Fruit fly (Drosophila melanogaster) whole organism, prepupa: ENCODE measurements around the gene CG12594.

Experiments
- Blimp-1 ChIP-seq: fragments of 200-800 bp; sonication (Bioruptor generic); optimal IDR thresholded peaks from 3 replicates; lab custom pipeline; 2017; ENCODE audit warnings: missing biosample characterization, missing genetic modification characterization, mild to moderate bottlenecking, moderate library complexity, missing genetic modification reagents
- CG10631 ChIP-seq: fragments of 200-800 bp; sonication (Bioruptor generic); optimal IDR thresholded peaks from 2 replicates; lab custom pipeline; 2016; ENCODE audit warnings: missing biosample characterization, missing genetic modification characterization
- CG10669 ChIP-seq: fragments of 200-800 bp; sonication (Bioruptor generic); optimal IDR thresholded peaks from 3 replicates; lab custom pipeline; 2018; ENCODE audit warnings: missing biosample characterization, mild to moderate bottlenecking, missing genetic modification characterization, moderate library complexity
- CG11762 ChIP-seq: fragments of 200-800 bp; sonication (Bioruptor generic); optimal IDR thresholded peaks from 3 replicates; lab custom pipeline; 2016; ENCODE audit warnings: missing biosample characterization, missing genetic modification characterization; ENCODE audit not compliant: insufficient read depth
- CG11902 ChIP-seq: fragments of 200-800 bp; sonication (Bioruptor generic); optimal IDR thresholded peaks from 3 replicates; lab custom pipeline; 2016; ENCODE audit warnings: missing biosample characterization, missing genetic modification characterization
- CG15336 ChIP-seq: fragments of 200-800 bp; sonication (Bioruptor generic); IDR thresholded peaks from 2 replicates; pipeline ENCODE4 v1.3.6; 2022; ENCODE audit warnings: missing biosample characterization, missing genetic modification characterization
- CG1621 ChIP-seq: fragments of 200-800 bp; sonication (Bioruptor generic); optimal IDR thresholded peaks from 3 replicates; lab custom pipeline; 2018; ENCODE audit warnings: missing biosample characterization, mild to moderate bottlenecking, missing genetic modification characterization
- CG16779 ChIP-seq: fragments of 200-800 bp; sonication (Bioruptor generic); optimal IDR thresholded peaks from 3 replicates; lab custom pipeline; 2017; ENCODE audit warnings: missing biosample characterization, mild to moderate bottlenecking, missing genetic modification characterization
- CG3032 ChIP-seq: fragments of 200-800 bp; optimal IDR thresholded peaks from 2 replicates; lab custom pipeline; 2019; ENCODE audit warnings: missing biosample characterization, mild to moderate bottlenecking, missing genetic modification characterization, moderate library complexity
- CG31627 ChIP-seq: fragments of 200-800 bp; sonication (Bioruptor generic); optimal IDR thresholded peaks from 3 replicates; lab custom pipeline; 2016; ENCODE audit warnings: missing biosample characterization, missing genetic modification characterization
- CG32006 ChIP-seq: fragments of 200-800 bp; sonication (Bioruptor generic); optimal IDR thresholded peaks from 3 replicates; lab custom pipeline; 2017; ENCODE audit warnings: missing biosample characterization, mild to moderate bottlenecking, missing genetic modification characterization
- CG34406 ChIP-seq: fragments of 200-800 bp; sonication (Bioruptor generic); optimal IDR thresholded peaks from 3 replicates; lab custom pipeline; 2016; ENCODE audit warnings: missing biosample characterization, missing genetic modification characterization
- CG3919 ChIP-seq: fragments of 200-800 bp; sonication (Bioruptor generic); optimal IDR thresholded peaks from 3 replicates; lab custom pipeline; 2016; ENCODE audit warnings: missing biosample characterization, missing genetic modification characterization
- CG4318 ChIP-seq: fragments of 200-800 bp; sonication (Bioruptor generic); optimal IDR thresholded peaks from 3 replicates; lab custom pipeline; 2017; ENCODE audit warnings: missing biosample characterization, mild to moderate bottlenecking, missing genetic modification characterization
- CG6163 ChIP-seq: fragments of 200-800 bp; sonication (Bioruptor generic); IDR thresholded peaks from 3 replicates; pipeline ENCODE4 v1.3.6; 2022; ENCODE audit warnings: missing biosample characterization, missing genetic modification characterization
- CG6276 ChIP-seq: fragments of 200-800 bp; sonication (Bioruptor generic); optimal IDR thresholded peaks from 2 replicates; lab custom pipeline; 2017; ENCODE audit warnings: missing biosample characterization, mild to moderate bottlenecking, missing genetic modification characterization
- CG6792 ChIP-seq: fragments of 200-800 bp; sonication (Bioruptor generic); optimal IDR thresholded peaks from 3 replicates; lab custom pipeline; 2016; ENCODE audit warnings: missing biosample characterization, missing genetic modification characterization
- CG6808 ChIP-seq: fragments of 200-800 bp; sonication (Bioruptor generic); optimal IDR thresholded peaks from 3 replicates; lab custom pipeline; 2017; ENCODE audit warnings: missing biosample characterization, missing genetic modification characterization, mild to moderate bottlenecking, moderate library complexity, missing genetic modification reagents
- CG6854 ChIP-seq: fragments of 200-800 bp; sonication (Bioruptor generic); optimal IDR thresholded peaks from 2 replicates; lab custom pipeline; 2017; ENCODE audit warnings: missing biosample characterization, mild to moderate bottlenecking, missing genetic modification characterization
- CG7368 ChIP-seq: fragments of 200-800 bp; sonication (Bioruptor generic); optimal IDR thresholded peaks from 3 replicates; lab custom pipeline; 2016; ENCODE audit warnings: missing biosample characterization, missing genetic modification characterization
- CG8119 ChIP-seq: fragments of 200-800 bp; sonication (Bioruptor generic); IDR thresholded peaks from 3 replicates; pipeline ENCODE4 v1.3.6; 2022; ENCODE audit warnings: missing biosample characterization, missing genetic modification characterization
- CG8319 ChIP-seq: fragments of 200-800 bp; sonication (Bioruptor generic); optimal IDR thresholded peaks from 3 replicates; lab custom pipeline; 2016; ENCODE audit warnings: missing biosample characterization, missing genetic modification characterization
- CG8632 ChIP-seq: fragments of 200-800 bp; sonication (Bioruptor generic); optimal IDR thresholded peaks from 3 replicates; lab custom pipeline; 2016; ENCODE audit warnings: missing biosample characterization, missing genetic modification characterization
- CG9139 ChIP-seq: fragments of 200-800 bp; sonication (Bioruptor generic); optimal IDR thresholded peaks from 3 replicates; lab custom pipeline; 2017; ENCODE audit warnings: missing biosample characterization, mild to moderate bottlenecking, missing genetic modification characterization
- Eip75B ChIP-seq: fragments of 200-800 bp; sonication (Bioruptor generic); optimal IDR thresholded peaks from 3 replicates; lab custom pipeline; 2016; ENCODE audit warnings: missing biosample characterization, missing genetic modification characterization
- Eip78C ChIP-seq: fragments of 200-800 bp; sonication (Bioruptor generic); peaks from one replicate; lab custom pipeline; 2016; ENCODE audit warnings: missing biosample characterization, missing genetic modification characterization
- Eip93F ChIP-seq: fragments of 200-800 bp; sonication (Bioruptor generic); optimal IDR thresholded peaks from 2 replicates; lab custom pipeline; 2016; ENCODE audit warnings: missing biosample characterization, mild to moderate bottlenecking, missing genetic modification characterization
- Ets21C ChIP-seq: fragments of 200-800 bp; sonication (Bioruptor generic); optimal IDR thresholded peaks from 3 replicates; lab custom pipeline; 2016; ENCODE audit warnings: missing biosample characterization, missing genetic modification characterization
- Gug ChIP-seq: fragments of 200-800 bp; sonication (Bioruptor generic); IDR thresholded peaks from 2 replicates; pipeline ENCODE4 v1.3.6; 2022; ENCODE audit warnings: missing biosample characterization, missing genetic modification characterization
- Hr38 ChIP-seq: sonication (Bioruptor generic); optimal IDR thresholded peaks from 2 replicates; lab custom pipeline; 2016; ENCODE audit warnings: missing biosample characterization, missing genetic modification characterization
- Hr39 ChIP-seq: fragments of 200-800 bp; sonication (Bioruptor generic); optimal IDR thresholded peaks from 2 replicates; lab custom pipeline; 2016; ENCODE audit warnings: missing biosample characterization, missing genetic modification characterization
- Lpt ChIP-seq: fragments of 200-800 bp; sonication (Bioruptor generic); optimal IDR thresholded peaks from 3 replicates; lab custom pipeline; 2016; ENCODE audit warnings: missing biosample characterization, missing genetic modification characterization
- Met ChIP-seq: fragments of 200-800 bp; sonication (Bioruptor generic); optimal IDR thresholded peaks from 3 replicates; lab custom pipeline; 2016; ENCODE audit warnings: missing biosample characterization, missing genetic modification characterization
- OdsH ChIP-seq: fragments of 200-800 bp; sonication (Bioruptor generic); optimal IDR thresholded peaks from 3 replicates; lab custom pipeline; 2016; ENCODE audit warnings: missing biosample characterization, missing genetic modification characterization
- Smox ChIP-seq: fragments of 200-800 bp; sonication (Bioruptor generic); optimal IDR thresholded peaks from 3 replicates; lab custom pipeline; 2016; ENCODE audit warnings: missing biosample characterization, missing genetic modification characterization
- Sox102F ChIP-seq: fragments of 200-800 bp; sonication (Bioruptor generic); optimal IDR thresholded peaks from 2 replicates; lab custom pipeline; 2016; ENCODE audit warnings: missing biosample characterization, mild to moderate bottlenecking, missing genetic modification characterization
- Sox14 ChIP-seq: fragments of 200-800 bp; sonication (Bioruptor generic); optimal IDR thresholded peaks from 3 replicates; lab custom pipeline; 2016; ENCODE audit warnings: missing biosample characterization, missing genetic modification characterization
- Sox15 ChIP-seq: fragments of 200-800 bp; sonication (Bioruptor generic); optimal IDR thresholded peaks from 3 replicates; lab custom pipeline; 2016; ENCODE audit warnings: missing biosample characterization, missing genetic modification characterization
- acj6 ChIP-seq: fragments of 200-800 bp; sonication (Bioruptor generic); optimal IDR thresholded peaks from 3 replicates; lab custom pipeline; 2016; ENCODE audit warnings: missing biosample characterization, missing genetic modification characterization
- dac ChIP-seq: fragments of 200-800 bp; sonication (Bioruptor generic); optimal IDR thresholded peaks from 2 replicates; lab custom pipeline; 2017; ENCODE audit warnings: missing biosample characterization, mild to moderate bottlenecking, missing genetic modification characterization
- dsx ChIP-seq: fragments of 200-800 bp; optimal IDR thresholded peaks from 3 replicates; lab custom pipeline; 2019; ENCODE audit warnings: missing biosample characterization, mild to moderate bottlenecking, missing genetic modification characterization, moderate library complexity; ENCODE audit not compliant: poor library complexity, severe bottlenecking
- esn ChIP-seq: fragments of 200-800 bp; sonication (Bioruptor generic); optimal IDR thresholded peaks from 2 replicates; lab custom pipeline; 2016; ENCODE audit warnings: missing biosample characterization, mild to moderate bottlenecking, missing genetic modification characterization, moderate library complexity
- fd59A ChIP-seq: fragments of 200-800 bp; sonication (Bioruptor generic); optimal IDR thresholded peaks from 2 replicates; lab custom pipeline; 2017; ENCODE audit warnings: missing biosample characterization, mild to moderate bottlenecking, missing genetic modification characterization, missing genetic modification reagents
- fd85E ChIP-seq: fragments of 200-800 bp; sonication (Bioruptor generic); optimal IDR thresholded peaks from 3 replicates; lab custom pipeline; 2016; ENCODE audit warnings: missing biosample characterization, missing genetic modification characterization
- fkh ChIP-seq: fragments of 200-800 bp; sonication (Bioruptor generic); optimal IDR thresholded peaks from 3 replicates; lab custom pipeline; 2017; ENCODE audit warnings: missing biosample characterization, mild to moderate bottlenecking, missing genetic modification characterization, moderate library complexity
- lz ChIP-seq: fragments of 200-800 bp; sonication (Bioruptor generic); optimal IDR thresholded peaks from 3 replicates; lab custom pipeline; 2016; ENCODE audit warnings: missing biosample characterization, missing genetic modification characterization
- net ChIP-seq: fragments of 200-800 bp; sonication (Bioruptor generic); optimal IDR thresholded peaks from 3 replicates; lab custom pipeline; 2016; ENCODE audit warnings: missing biosample characterization, missing genetic modification characterization
- salr ChIP-seq, 2 experiments: fragments of 200-800 bp; sonication (Bioruptor generic); optimal IDR thresholded peaks; 3 replicates each; lab custom pipeline; 2016 to 2018; ENCODE audit warnings: missing biosample characterization in 2 of 2, missing genetic modification characterization in 2 of 2, mild to moderate bottlenecking in 1 of 2
- topi ChIP-seq: fragments of 200-800 bp; sonication (Bioruptor generic); optimal IDR thresholded peaks from 3 replicates; lab custom pipeline; 2016; ENCODE audit warnings: missing biosample characterization, missing genetic modification characterization
- vri ChIP-seq: fragments of 200-800 bp; sonication (Bioruptor generic); optimal IDR thresholded peaks from 3 replicates; lab custom pipeline; 2016; ENCODE audit warnings: missing biosample characterization, mild to moderate bottlenecking, missing genetic modification characterization

CG12594 gene

DNA sequence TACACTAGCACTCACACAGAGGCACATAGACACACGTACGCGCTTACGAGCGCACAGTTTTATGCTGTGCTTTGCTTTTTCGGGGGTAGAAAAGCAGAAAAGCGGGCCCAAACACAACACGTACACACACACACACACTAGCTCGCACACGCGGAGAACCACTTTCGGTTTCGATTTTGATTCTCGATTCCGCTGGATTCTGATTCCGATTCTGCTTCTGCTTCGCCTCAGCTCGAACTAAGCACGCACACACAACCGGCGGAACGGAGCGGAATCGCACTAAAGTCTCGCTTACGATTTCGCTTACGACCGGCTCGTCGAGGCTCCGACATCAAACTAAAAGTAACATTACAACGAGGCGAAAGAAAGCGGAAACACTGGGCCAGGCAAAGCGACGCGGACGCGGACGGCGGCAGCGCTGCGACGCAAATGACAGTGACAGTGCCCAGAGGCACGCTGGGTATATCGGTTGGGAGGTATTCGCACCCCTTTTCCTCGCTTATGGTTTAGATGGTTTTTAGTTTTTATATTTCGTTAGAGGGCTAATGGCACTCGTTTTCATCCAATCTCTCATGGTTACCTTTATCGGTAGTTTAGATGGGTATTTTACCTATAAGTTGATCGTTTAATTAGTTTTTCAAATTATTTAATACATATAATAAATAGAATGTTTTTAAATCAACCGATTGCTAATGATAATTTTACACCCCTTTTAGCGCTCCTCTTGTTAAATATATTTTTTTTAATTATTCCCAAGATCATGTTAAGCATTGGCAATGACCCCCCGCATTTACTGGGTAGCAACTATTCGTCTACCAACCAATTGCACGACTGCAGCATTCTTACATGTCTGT lies 56.7 kb downstream of the CG12594 start:
- peak; percentile 87 for TF ChIP-seq CG32006 (GFP tag; lab: Kevin White, UChicago)
- peak; percentile 34 for TF ChIP-seq CG31627
- peak; percentile 69 for TF ChIP-seq CG8632 (GFP tag; lab: Kevin White, UChicago)
- TF ChIP-seq CG1621, result peak; percentile 54
- peak; percentile 85 for TF ChIP-seq Eip78C (GFP tag; lab: Kevin White, UChicago)
- TF ChIP-seq salr (GFP tag; optimal IDR thresholded peaks at IDR 0.05; lab: Kevin White, UChicago), result peak in 1 of 2 experiments; percentile 80
- TF ChIP-seq CG7368 (GFP tag; lab: Kevin White, UChicago), result no peak
- TF ChIP-seq Lpt (GFP tag; lab: Kevin White, UChicago), result peak; percentile 48
- TF ChIP-seq CG6808 (GFP tag; lab: Kevin White, UChicago), result peak; percentile 44
- TF ChIP-seq Sox15 (GFP tag; lab: Kevin White, UChicago), result peak; percentile 77
- TF ChIP-seq Eip75B (GFP tag; lab: Kevin White, UChicago), result peak; percentile 69
- TF ChIP-seq CG11902 (GFP tag; lab: Kevin White, UChicago), result peak; percentile 47
- TF ChIP-seq Smox, result peak; percentile 38
- peak; percentile 63 for TF ChIP-seq esn
- peak; percentile 49 for TF ChIP-seq Hr39 (GFP tag; lab: Kevin White, UChicago)
- TF ChIP-seq CG10631 (GFP tag; lab: Kevin White, UChicago), result peak; percentile 68
- TF ChIP-seq Gug, result peak; percentile 36; the same call in 1 of the 2 replicates
- TF ChIP-seq Blimp-1 (GFP tag; lab: Kevin White, UChicago), result peak; percentile 99
- TF ChIP-seq Met, result peak; percentile 54
- peak; percentile 53 for TF ChIP-seq CG6276 (GFP tag; lab: Kevin White, UChicago)
- TF ChIP-seq Eip93F (GFP tag; lab: Kevin White, UChicago), result peak; percentile 28
- peak; percentile 65 for TF ChIP-seq CG3919
- TF ChIP-seq fd85E (GFP tag; lab: Kevin White, UChicago), result no peak
- TF ChIP-seq topi (GFP tag; lab: Kevin White, UChicago), result no peak
- peak; percentile 46 for TF ChIP-seq CG3032 (tag; lab: Kevin White, UChicago)
- TF ChIP-seq acj6 (GFP tag; lab: Kevin White, UChicago), result peak; percentile 71
- TF ChIP-seq CG34406 (GFP tag; lab: Kevin White, UChicago), result peak; percentile 61
- TF ChIP-seq CG6792 (GFP tag; lab: Kevin White, UChicago), result peak; percentile 65
- TF ChIP-seq dsx, result peak; percentile 58
- peak; percentile 63 for TF ChIP-seq CG9139 (GFP tag; lab: Kevin White, UChicago)
- peak; percentile 78 for TF ChIP-seq OdsH
- peak; percentile 39 for TF ChIP-seq CG8319 (GFP tag; lab: Kevin White, UChicago)
- TF ChIP-seq Hr38 (GFP tag; lab: Kevin White, UChicago), result no peak
- peak; percentile 7 for TF ChIP-seq CG10669 (GFP tag; lab: Kevin White, UChicago)
- TF ChIP-seq Sox14 (GFP tag; lab: Kevin White, UChicago), result peak; percentile 49
- peak; percentile 63 for TF ChIP-seq fd59A (GFP tag; lab: Kevin White, UChicago)
- peak; percentile 12 for TF ChIP-seq CG16779
- TF ChIP-seq CG8119 (GFP tag; lab: Robert Waterston, UW), result peak; percentile 48
- peak; percentile 16 for TF ChIP-seq lz
- TF ChIP-seq CG6163, result peak; percentile 73
- peak; percentile 8; the same call in 1 of the 2 replicates for TF ChIP-seq CG15336 (GFP tag; lab: Robert Waterston, UW)
- no peak for TF ChIP-seq vri (GFP tag; lab: Kevin White, UChicago)
- peak; percentile 58 for TF ChIP-seq CG11762 (GFP tag; lab: Kevin White, UChicago)
- peak; percentile 79 for TF ChIP-seq CG4318 (GFP tag; lab: Kevin White, UChicago)
- TF ChIP-seq Ets21C (GFP tag; lab: Kevin White, UChicago), result no peak
- TF ChIP-seq dac (GFP tag; lab: Kevin White, UChicago), result peak; percentile 53
- TF ChIP-seq net, result peak; percentile 25
- peak; percentile 52 for TF ChIP-seq Sox102F
- TF ChIP-seq fkh (GFP tag; lab: Kevin White, UChicago), result no peak
- TF ChIP-seq CG6854, result peak; percentile 81
